Fruit fly (Drosophila melanogaster) whole organism, embryonic: ENCODE measurements around the gene Ptx1.

Source experiments
- CG15601 ChIP-seq: fragments of 200-800 bp; sonication (Bioruptor generic); optimal IDR thresholded peaks from 3 replicates; lab custom pipeline; 2019; ENCODE audit warnings: missing biosample characterization, mild to moderate bottlenecking, missing genetic modification characterization, moderate library complexity
- CG1792 ChIP-seq: fragments of 200-800 bp; sonication (Bioruptor generic); optimal IDR thresholded peaks from 2 replicates; lab custom pipeline; 2016; ENCODE audit warnings: missing biosample characterization, missing genetic modification characterization
- CG6813 ChIP-seq: fragments of 200-800 bp; sonication (Bioruptor generic); optimal IDR thresholded peaks from 2 replicates; lab custom pipeline; 2017; ENCODE audit warnings: missing biosample characterization, missing genetic modification characterization, mild to moderate bottlenecking, moderate library complexity, missing genetic modification reagents
- D19B ChIP-seq: fragments of 200-800 bp; sonication (Bioruptor generic); optimal IDR thresholded peaks from 2 replicates; lab custom pipeline; 2017; ENCODE audit warnings: missing biosample characterization, mild to moderate bottlenecking, missing genetic modification characterization
- Xrp1 ChIP-seq: fragments of 200-800 bp; sonication (Bioruptor generic); IDR thresholded peaks from 2 replicates; pipeline ENCODE4 v1.3.6; 2022; ENCODE audit warnings: missing biosample characterization, missing genetic modification characterization
- knrl ChIP-seq: fragments of 200-800 bp; sonication (Bioruptor generic); IDR thresholded peaks from 3 replicates; pipeline ENCODE4 v1.3.6; 2022; ENCODE audit warnings: missing biosample characterization, missing genetic modification characterization; ENCODE audit not compliant: partially characterized antibody
- psq ChIP-seq: fragments of 200-800 bp; sonication (Bioruptor generic); optimal IDR thresholded peaks from 2 replicates; lab custom pipeline; 2017; ENCODE audit warnings: missing biosample characterization, missing genetic modification characterization
- pzg ChIP-seq: fragments of 200-800 bp; sonication (Bioruptor generic); optimal IDR thresholded peaks from 3 replicates; lab custom pipeline; 2018; ENCODE audit warnings: missing biosample characterization, mild to moderate bottlenecking, missing genetic modification characterization, moderate library complexity
- trh ChIP-seq: fragments of 200-800 bp; sonication (Bioruptor generic); optimal IDR thresholded peaks from 2 replicates; lab custom pipeline; 2016; ENCODE audit warnings: missing biosample characterization, missing genetic modification characterization

- TF ChIP-seq D19B (no peak), CG1792 (no peak), Xrp1 (GFP tag; lab: Robert Waterston, UW) (no peak), pzg (GFP tag; lab: Kevin White, UChicago) (no peak), trh (no peak), knrl (GFP tag; lab: Robert Waterston, UW) (no peak), CG6813 (GFP tag; lab: Kevin White, UChicago) (no peak), psq (GFP tag; lab: Kevin White, UChicago) (no peak), CG15601 (tag; lab: Kevin White, UChicago) (no peak)
These were observed 13.5 kb downstream of the Ptx1 start for dm6 chr3R:30926033-30926432.
